Worm (Caenorhabditis elegans): ENCODE results near the gene dpy-11.

- TF ChIP-seq mep-1 (tag; optimal IDR thresholded peaks at IDR 0.05): no peak
- no peak for TF ChIP-seq nhr-12 (tag; optimal IDR thresholded peaks at IDR 0.05)
- no peak for TF ChIP-seq nhr-76 (tag; optimal IDR thresholded peaks at IDR 0.05)
- no peak for TF ChIP-seq elt-1 (tag; optimal IDR thresholded peaks at IDR 0.05; ENCODE audit: borderline replicate concordance, insufficient read depth)
- no peak for TF ChIP-seq nhr-28 (tag; optimal IDR thresholded peaks at IDR 0.05)
- no peak for TF ChIP-seq unc-62 (GFP tag; optimal IDR thresholded peaks at IDR 0.05)
- no peak for TF ChIP-seq nhr-237 (tag; optimal IDR thresholded peaks at IDR 0.05)
- TF ChIP-seq nhr-2 (tag; optimal IDR thresholded peaks at IDR 0.05): no peak
- TF ChIP-seq ces-1 (GFP tag; optimal IDR thresholded peaks at IDR 0.05): no peak
- TF ChIP-seq elt-3 (tag; optimal IDR thresholded peaks at IDR 0.05): no peak
- no peak for TF ChIP-seq snpc-4 (tag; optimal IDR thresholded peaks at IDR 0.05)
- no peak for TF ChIP-seq blmp-1 (tag; optimal IDR thresholded peaks at IDR 0.05)
These were observed 1.7 kb downstream of the dpy-11 start for ce11 chrV:6513356-6513755.
